Fruit fly (Drosophila melanogaster) whole organism, prepupa: ENCODE measurements around the gene Acp63F.

Experiments
- Blimp-1 ChIP-seq: fragments of 200-800 bp; sonication (Bioruptor generic); optimal IDR thresholded peaks from 3 replicates; lab custom pipeline; 2017; ENCODE audit warnings: missing biosample characterization, missing genetic modification characterization, mild to moderate bottlenecking, moderate library complexity, missing genetic modification reagents
- CG10669 ChIP-seq: fragments of 200-800 bp; sonication (Bioruptor generic); optimal IDR thresholded peaks from 3 replicates; lab custom pipeline; 2018; ENCODE audit warnings: missing biosample characterization, mild to moderate bottlenecking, missing genetic modification characterization, moderate library complexity
- CG11762 ChIP-seq: fragments of 200-800 bp; sonication (Bioruptor generic); optimal IDR thresholded peaks from 3 replicates; lab custom pipeline; 2016; ENCODE audit warnings: missing biosample characterization, missing genetic modification characterization; ENCODE audit not compliant: insufficient read depth
- CG11902 ChIP-seq: fragments of 200-800 bp; sonication (Bioruptor generic); optimal IDR thresholded peaks from 3 replicates; lab custom pipeline; 2016; ENCODE audit warnings: missing biosample characterization, missing genetic modification characterization
- CG16779 ChIP-seq: fragments of 200-800 bp; sonication (Bioruptor generic); optimal IDR thresholded peaks from 3 replicates; lab custom pipeline; 2017; ENCODE audit warnings: missing biosample characterization, mild to moderate bottlenecking, missing genetic modification characterization
- CG3032 ChIP-seq: fragments of 200-800 bp; optimal IDR thresholded peaks from 2 replicates; lab custom pipeline; 2019; ENCODE audit warnings: missing biosample characterization, mild to moderate bottlenecking, missing genetic modification characterization, moderate library complexity
- CG31627 ChIP-seq: fragments of 200-800 bp; sonication (Bioruptor generic); optimal IDR thresholded peaks from 3 replicates; lab custom pipeline; 2016; ENCODE audit warnings: missing biosample characterization, missing genetic modification characterization
- CG32006 ChIP-seq: fragments of 200-800 bp; sonication (Bioruptor generic); optimal IDR thresholded peaks from 3 replicates; lab custom pipeline; 2017; ENCODE audit warnings: missing biosample characterization, mild to moderate bottlenecking, missing genetic modification characterization
- CG34406 ChIP-seq: fragments of 200-800 bp; sonication (Bioruptor generic); optimal IDR thresholded peaks from 3 replicates; lab custom pipeline; 2016; ENCODE audit warnings: missing biosample characterization, missing genetic modification characterization
- CG4318 ChIP-seq: fragments of 200-800 bp; sonication (Bioruptor generic); optimal IDR thresholded peaks from 3 replicates; lab custom pipeline; 2017; ENCODE audit warnings: missing biosample characterization, mild to moderate bottlenecking, missing genetic modification characterization
- CG6163 ChIP-seq: fragments of 200-800 bp; sonication (Bioruptor generic); IDR thresholded peaks from 3 replicates; pipeline ENCODE4 v1.3.6; 2022; ENCODE audit warnings: missing biosample characterization, missing genetic modification characterization
- CG6276 ChIP-seq: fragments of 200-800 bp; sonication (Bioruptor generic); optimal IDR thresholded peaks from 2 replicates; lab custom pipeline; 2017; ENCODE audit warnings: missing biosample characterization, mild to moderate bottlenecking, missing genetic modification characterization
- CG6792 ChIP-seq: fragments of 200-800 bp; sonication (Bioruptor generic); optimal IDR thresholded peaks from 3 replicates; lab custom pipeline; 2016; ENCODE audit warnings: missing biosample characterization, missing genetic modification characterization
- CG6854 ChIP-seq: fragments of 200-800 bp; sonication (Bioruptor generic); optimal IDR thresholded peaks from 2 replicates; lab custom pipeline; 2017; ENCODE audit warnings: missing biosample characterization, mild to moderate bottlenecking, missing genetic modification characterization
- CG7368 ChIP-seq: fragments of 200-800 bp; sonication (Bioruptor generic); optimal IDR thresholded peaks from 3 replicates; lab custom pipeline; 2016; ENCODE audit warnings: missing biosample characterization, missing genetic modification characterization
- CG8119 ChIP-seq: fragments of 200-800 bp; sonication (Bioruptor generic); IDR thresholded peaks from 3 replicates; pipeline ENCODE4 v1.3.6; 2022; ENCODE audit warnings: missing biosample characterization, missing genetic modification characterization
- Eip75B ChIP-seq: fragments of 200-800 bp; sonication (Bioruptor generic); optimal IDR thresholded peaks from 3 replicates; lab custom pipeline; 2016; ENCODE audit warnings: missing biosample characterization, missing genetic modification characterization
- Eip78C ChIP-seq: fragments of 200-800 bp; sonication (Bioruptor generic); peaks from one replicate; lab custom pipeline; 2016; ENCODE audit warnings: missing biosample characterization, missing genetic modification characterization
- Ets96B ChIP-seq: fragments of 200-800 bp; optimal IDR thresholded peaks from 2 replicates; lab custom pipeline; 2019; ENCODE audit warnings: missing biosample characterization, mild to moderate bottlenecking, missing genetic modification characterization, moderate library complexity
- Gug ChIP-seq: fragments of 200-800 bp; sonication (Bioruptor generic); IDR thresholded peaks from 2 replicates; pipeline ENCODE4 v1.3.6; 2022; ENCODE audit warnings: missing biosample characterization, missing genetic modification characterization
- Hr38 ChIP-seq: sonication (Bioruptor generic); optimal IDR thresholded peaks from 2 replicates; lab custom pipeline; 2016; ENCODE audit warnings: missing biosample characterization, missing genetic modification characterization
- Hr39 ChIP-seq: fragments of 200-800 bp; sonication (Bioruptor generic); optimal IDR thresholded peaks from 2 replicates; lab custom pipeline; 2016; ENCODE audit warnings: missing biosample characterization, missing genetic modification characterization
- Hr4 ChIP-seq: fragments of 200-800 bp; sonication (Bioruptor generic); optimal IDR thresholded peaks from 3 replicates; lab custom pipeline; 2016; ENCODE audit warnings: missing biosample characterization, missing genetic modification characterization
- Lpt ChIP-seq: fragments of 200-800 bp; sonication (Bioruptor generic); optimal IDR thresholded peaks from 3 replicates; lab custom pipeline; 2016; ENCODE audit warnings: missing biosample characterization, missing genetic modification characterization
- Smox ChIP-seq: fragments of 200-800 bp; sonication (Bioruptor generic); optimal IDR thresholded peaks from 3 replicates; lab custom pipeline; 2016; ENCODE audit warnings: missing biosample characterization, missing genetic modification characterization
- Sox14 ChIP-seq: fragments of 200-800 bp; sonication (Bioruptor generic); optimal IDR thresholded peaks from 3 replicates; lab custom pipeline; 2016; ENCODE audit warnings: missing biosample characterization, missing genetic modification characterization
- Sox15 ChIP-seq: fragments of 200-800 bp; sonication (Bioruptor generic); optimal IDR thresholded peaks from 3 replicates; lab custom pipeline; 2016; ENCODE audit warnings: missing biosample characterization, missing genetic modification characterization
- acj6 ChIP-seq: fragments of 200-800 bp; sonication (Bioruptor generic); optimal IDR thresholded peaks from 3 replicates; lab custom pipeline; 2016; ENCODE audit warnings: missing biosample characterization, missing genetic modification characterization
- cyc ChIP-seq: fragments of 200-800 bp; sonication (Bioruptor generic); optimal IDR thresholded peaks from 3 replicates; lab custom pipeline; 2016; ENCODE audit warnings: missing biosample characterization, missing genetic modification characterization
- dac ChIP-seq: fragments of 200-800 bp; sonication (Bioruptor generic); optimal IDR thresholded peaks from 2 replicates; lab custom pipeline; 2017; ENCODE audit warnings: missing biosample characterization, mild to moderate bottlenecking, missing genetic modification characterization
- eg ChIP-seq: fragments of 200-800 bp; sonication (Bioruptor generic); IDR thresholded peaks from 3 replicates; pipeline ENCODE4 v1.3.6; 2022; ENCODE audit warnings: missing biosample characterization, missing genetic modification characterization
- fd85E ChIP-seq: fragments of 200-800 bp; sonication (Bioruptor generic); optimal IDR thresholded peaks from 3 replicates; lab custom pipeline; 2016; ENCODE audit warnings: missing biosample characterization, missing genetic modification characterization
- fkh ChIP-seq: fragments of 200-800 bp; sonication (Bioruptor generic); optimal IDR thresholded peaks from 3 replicates; lab custom pipeline; 2017; ENCODE audit warnings: missing biosample characterization, mild to moderate bottlenecking, missing genetic modification characterization, moderate library complexity
- net ChIP-seq: fragments of 200-800 bp; sonication (Bioruptor generic); optimal IDR thresholded peaks from 3 replicates; lab custom pipeline; 2016; ENCODE audit warnings: missing biosample characterization, missing genetic modification characterization
- salr ChIP-seq, 2 experiments: fragments of 200-800 bp; sonication (Bioruptor generic); optimal IDR thresholded peaks; 3 replicates each; lab custom pipeline; 2016 to 2018; ENCODE audit warnings: missing biosample characterization in 2 of 2, missing genetic modification characterization in 2 of 2, mild to moderate bottlenecking in 1 of 2
- spab ChIP-seq: fragments of 200-800 bp; sonication (Bioruptor generic); optimal IDR thresholded peaks from 2 replicates; lab custom pipeline; 2017; ENCODE audit warnings: missing biosample characterization, mild to moderate bottlenecking, missing genetic modification characterization, missing genetic modification reagents
- ss ChIP-seq, 2 experiments: fragments of 200-800 bp; sonication (Bioruptor generic); optimal IDR thresholded peaks; 2 replicates in 1 of 2; 3 replicates in 1 of 2; lab custom pipeline; 2017 to 2018; ENCODE audit warnings: mild to moderate bottlenecking in 2 of 2, missing biosample characterization in 2 of 2, missing genetic modification characterization in 2 of 2, moderate library complexity in 1 of 2
- svp ChIP-seq: fragments of 200-800 bp; sonication (Bioruptor generic); peaks from one replicate; lab custom pipeline; 2016; ENCODE audit warnings: missing biosample characterization, missing genetic modification characterization
- topi ChIP-seq: fragments of 200-800 bp; sonication (Bioruptor generic); optimal IDR thresholded peaks from 3 replicates; lab custom pipeline; 2016; ENCODE audit warnings: missing biosample characterization, missing genetic modification characterization
- vri ChIP-seq: fragments of 200-800 bp; sonication (Bioruptor generic); optimal IDR thresholded peaks from 3 replicates; lab custom pipeline; 2016; ENCODE audit warnings: missing biosample characterization, mild to moderate bottlenecking, missing genetic modification characterization

The Acp63F gene

DNA sequence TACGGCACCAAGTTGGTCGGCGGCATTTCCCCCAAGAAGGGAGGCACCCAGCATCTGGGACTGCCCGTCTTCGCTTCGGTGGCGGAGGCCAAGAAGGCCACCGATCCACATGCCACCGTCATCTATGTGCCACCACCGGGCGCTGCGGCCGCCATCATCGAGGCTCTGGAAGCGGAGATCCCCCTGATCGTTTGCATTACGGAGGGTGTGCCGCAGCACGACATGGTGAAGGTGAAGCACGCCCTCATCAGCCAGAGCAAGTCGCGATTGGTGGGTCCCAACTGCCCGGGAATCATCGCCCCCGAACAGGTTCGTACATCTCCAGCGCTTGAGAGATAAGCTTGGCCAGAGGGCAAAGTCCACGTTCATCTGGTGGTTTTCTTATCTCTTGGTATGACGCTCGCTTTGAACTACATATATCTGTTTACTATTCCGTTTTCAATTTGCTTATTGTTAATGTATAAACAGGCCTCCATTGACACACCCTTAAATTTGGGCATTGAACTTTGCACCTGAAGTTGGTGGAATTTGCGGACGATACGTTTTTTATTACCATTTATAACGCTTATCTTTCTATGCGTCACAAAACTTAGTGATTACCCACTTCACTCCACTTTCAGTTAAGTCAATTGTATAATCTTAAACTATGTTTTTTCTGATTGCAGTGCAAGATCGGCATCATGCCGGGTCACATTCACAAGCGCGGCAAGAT, 774 bp upstream of the Acp63F start (continued):
- peak; percentile 16 for TF ChIP-seq Blimp-1 (GFP tag; lab: Kevin White, UChicago)
- no peak for TF ChIP-seq dac (GFP tag; lab: Kevin White, UChicago)
- TF ChIP-seq Eip78C = peak; percentile 82
- TF ChIP-seq CG4318 = no peak
- peak; percentile 82 for TF ChIP-seq CG6854 (GFP tag; lab: Kevin White, UChicago)
- TF ChIP-seq fd85E (GFP tag; lab: Kevin White, UChicago) = no peak
- peak; percentile 5 for TF ChIP-seq Hr4 (GFP tag; lab: Kevin White, UChicago)
- TF ChIP-seq CG10669 (GFP tag; lab: Kevin White, UChicago) = peak; percentile 50
- peak; percentile 42; the same call in 1 of the 3 replicates for TF ChIP-seq CG8119 (GFP tag; lab: Robert Waterston, UW)
- TF ChIP-seq CG31627 (GFP tag; lab: Kevin White, UChicago) = no peak
- TF ChIP-seq net (GFP tag; lab: Kevin White, UChicago) = peak; percentile 52
- TF ChIP-seq CG6163 (GFP tag; lab: Robert Waterston, UW) = no peak; the same call in 2 of the 3 replicates
- TF ChIP-seq Smox = no peak
- peak; percentile 8 for TF ChIP-seq CG3032 (tag; lab: Kevin White, UChicago)
- peak; percentile 41 for TF ChIP-seq Ets96B (tag; lab: Kevin White, UChicago)
- peak; percentile 55 for TF ChIP-seq vri
- TF ChIP-seq cyc (GFP tag; lab: Kevin White, UChicago) = no peak
- no peak for TF ChIP-seq CG7368 (GFP tag; lab: Kevin White, UChicago)
- no peak for TF ChIP-seq Hr38 (GFP tag; lab: Kevin White, UChicago)
- no peak for TF ChIP-seq CG6792 (GFP tag; lab: Kevin White, UChicago)
- peak; percentile 59 for TF ChIP-seq fkh (GFP tag; lab: Kevin White, UChicago)
- no peak for TF ChIP-seq Gug (GFP tag; lab: Robert Waterston, UW)
- peak; percentile 74 for TF ChIP-seq CG16779 (tag; lab: Kevin White, UChicago)
- TF ChIP-seq eg (GFP tag; lab: Robert Waterston, UW) = no peak
- TF ChIP-seq spab (GFP tag; lab: Kevin White, UChicago) = peak; percentile 69
- no peak for TF ChIP-seq Sox15 (GFP tag; lab: Kevin White, UChicago)
- TF ChIP-seq CG11762 (GFP tag; lab: Kevin White, UChicago) = peak; percentile 43
- peak; percentile 89 for TF ChIP-seq ss (GFP tag; optimal IDR thresholded peaks at IDR 0.05; lab: Kevin White, UChicago)
- TF ChIP-seq CG34406 (GFP tag; lab: Kevin White, UChicago) = no peak
- no peak for TF ChIP-seq Lpt
- no peak for TF ChIP-seq CG32006
- TF ChIP-seq Sox14 (GFP tag; lab: Kevin White, UChicago) = peak; percentile 13
- no peak for TF ChIP-seq Eip75B
- TF ChIP-seq topi (GFP tag; lab: Kevin White, UChicago) = peak; percentile 22
- no peak for TF ChIP-seq Hr39
- TF ChIP-seq salr (GFP tag; optimal IDR thresholded peaks at IDR 0.05; lab: Kevin White, UChicago) = peak in 1 of 2 experiments; percentile 34
- no peak for TF ChIP-seq acj6 (GFP tag; lab: Kevin White, UChicago)
- TF ChIP-seq CG6276 (GFP tag; lab: Kevin White, UChicago) = peak; percentile 82
- TF ChIP-seq svp (GFP tag; lab: Kevin White, UChicago) = peak; percentile 98
- no peak for TF ChIP-seq CG11902 (GFP tag; lab: Kevin White, UChicago)
